Worm (Caenorhabditis elegans) whole organism, L4/young adult: ENCODE data around the gene tsp-18.

Source experiments
- W03F9.2 ChIP-seq: fragments of 150-350 bp; optimal IDR thresholded peaks from 2 replicates; lab custom pipeline; 2014; ENCODE audit warnings: missing biosample characterization, missing genetic modification characterization
- dao-5 ChIP-seq: sonication (generic microtip); optimal IDR thresholded peaks from 2 replicates; lab custom pipeline; 2016; ENCODE audit warnings: missing genotype, missing genetic modification characterization, moderate library complexity, missing compliant biosample characterization
- him-1 ChIP-seq: sonication (generic microtip); optimal IDR thresholded peaks from 2 replicates; lab custom pipeline; 2016; ENCODE audit warnings: missing genotype, missing genetic modification reagents, missing genetic modification characterization, missing compliant biosample characterization

tsp-18 gene

DNA sequence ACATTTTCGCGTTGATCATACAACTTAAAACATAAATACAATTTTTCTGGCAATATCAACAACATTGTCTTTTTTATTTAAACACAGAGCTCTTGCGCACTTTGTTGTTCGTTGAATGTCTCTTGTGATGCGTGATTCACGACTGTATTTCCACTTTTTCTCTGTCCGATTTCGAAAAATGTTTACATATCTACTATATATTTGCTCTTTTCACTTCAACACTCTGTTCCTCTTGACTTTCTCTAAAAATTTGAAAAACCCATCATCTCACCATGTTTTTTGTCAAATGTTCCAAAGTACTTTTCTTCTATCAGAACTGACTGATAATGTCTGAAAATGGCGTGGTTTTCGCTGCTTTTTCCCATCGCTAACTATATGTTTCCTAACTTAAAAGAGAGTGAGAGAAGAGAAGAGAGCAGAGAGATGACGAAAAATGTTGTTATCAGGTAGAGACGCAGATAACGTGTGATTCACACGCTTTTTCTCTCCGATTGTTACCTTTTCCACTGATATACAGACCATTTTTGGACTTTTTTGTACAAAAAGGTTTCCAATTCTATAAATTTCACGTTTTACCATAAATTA is 7.7 kb downstream of the tsp-18 start:
- no peak for TF ChIP-seq him-1 (tag; lab: Kevin White, UChicago)
- TF ChIP-seq W03F9.2 (tag; lab: Kevin White, UChicago): no peak
- no peak for TF ChIP-seq dao-5 (tag; lab: Kevin White, UChicago)

DNA sequence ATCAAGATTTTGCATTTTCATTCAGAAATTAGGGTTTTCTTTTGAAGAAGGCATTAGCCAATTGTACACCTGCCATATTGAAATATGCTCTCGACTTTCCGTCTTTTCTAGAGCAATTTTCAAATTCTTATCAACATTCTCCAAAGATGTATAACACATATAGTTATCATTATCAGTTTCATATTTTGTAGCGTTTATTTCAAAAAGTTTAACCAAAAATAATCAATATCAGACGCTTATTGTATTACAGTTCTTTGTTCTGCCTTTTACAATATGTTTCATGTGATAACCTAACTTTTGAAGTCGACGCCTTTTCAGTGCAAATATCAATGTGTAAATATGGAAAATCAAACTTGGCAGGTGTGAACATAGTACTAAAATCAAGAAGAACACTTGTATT is 9.5 kb downstream of the tsp-18 start:
- TF ChIP-seq W03F9.2 (tag; lab: Kevin White, UChicago) (no peak), dao-5 (tag; lab: Kevin White, UChicago) (no peak), him-1 (tag; lab: Kevin White, UChicago) (no peak)

- TF ChIP-seq W03F9.2 (tag; lab: Kevin White, UChicago): no peak
Observed at ce11 chrII:5917010-5917472, 12.7 kb downstream of the tsp-18 start, which contains the start of gene frh-1. TSS of gene frh-1 (plus strand) at chrII:5917422.

DNA sequence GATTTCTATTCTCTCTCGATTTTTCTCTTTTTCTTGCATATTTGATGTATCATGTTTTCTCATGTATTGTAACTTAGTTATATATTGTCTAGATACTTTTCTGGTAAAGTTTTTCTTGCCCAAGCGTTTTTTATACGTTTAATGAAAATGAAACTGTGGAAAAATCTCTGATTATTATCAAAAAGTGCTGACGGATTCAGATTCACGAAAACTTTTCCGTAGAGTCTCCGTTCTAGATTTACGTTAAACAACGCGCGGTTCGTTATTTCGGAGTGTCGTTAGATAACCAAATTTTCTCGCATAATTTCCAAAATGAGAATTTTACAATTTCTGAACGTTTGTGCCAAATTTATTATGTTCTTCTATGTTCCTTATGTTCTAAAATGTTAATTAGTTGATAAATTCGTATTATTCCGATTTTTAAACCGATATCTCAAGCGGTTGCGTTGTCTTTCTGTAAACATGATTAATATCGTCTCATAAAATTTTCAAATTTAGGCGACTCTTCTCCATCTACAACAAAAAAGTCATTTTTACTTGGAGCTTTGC is 13.9 kb downstream of the tsp-18 start, which contains the start of gene ptp-2:
Gene ptp-2, plus strand, starts transcription at position 499 of the 549 bp plus-strand sequence.
- TF ChIP-seq dao-5 (tag; lab: Kevin White, UChicago) (no peak), W03F9.2 (tag; lab: Kevin White, UChicago) (peak; percentile 36)

ce11 chrII:5921620-5922019 is 17.3 kb downstream of the tsp-18 start, which contains the start of gene vrk-1:
TSS of gene vrk-1 (plus strand) at chrII:5921967.
- no peak for TF ChIP-seq W03F9.2 (tag; lab: Kevin White, UChicago)
- TF ChIP-seq him-1 (tag; lab: Kevin White, UChicago): no peak

ce11 chrII:5928502-5928901 is 24.1 kb downstream of the tsp-18 start, which contains the start of gene egl-44:
TSS of gene egl-44 (plus strand) at chrII:5928802.
- no peak for TF ChIP-seq him-1 (tag; lab: Kevin White, UChicago)
- TF ChIP-seq W03F9.2 (tag; lab: Kevin White, UChicago): no peak
- TF ChIP-seq dao-5 (tag; lab: Kevin White, UChicago): no peak

DNA sequence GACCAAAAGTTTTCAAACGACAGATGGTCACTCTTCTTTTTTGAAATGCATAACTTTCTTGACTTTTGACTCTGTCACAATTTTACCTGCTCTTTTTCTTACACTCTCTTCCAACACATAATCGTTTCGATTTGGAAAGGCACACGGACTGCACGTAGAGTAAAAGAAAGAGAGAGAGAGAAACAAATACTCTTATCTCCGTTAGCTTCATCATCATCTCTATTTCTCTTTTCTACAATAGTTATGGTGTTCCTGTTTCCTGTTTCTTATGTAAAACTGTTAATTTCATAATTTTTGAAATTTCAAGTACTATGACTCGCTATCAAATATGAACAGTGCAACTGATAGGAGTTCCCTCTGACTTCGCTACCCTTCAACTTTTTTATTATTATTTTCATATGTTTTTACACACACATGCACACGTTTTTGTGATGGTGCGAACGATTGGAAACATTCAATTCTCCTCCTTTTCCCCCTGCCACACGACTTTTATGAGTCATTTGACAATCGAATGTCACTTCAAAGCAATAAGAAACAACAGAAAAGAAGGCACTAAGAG is 25.8 kb downstream of the tsp-18 start:
- TF ChIP-seq him-1 (tag; lab: Kevin White, UChicago) (no peak), W03F9.2 (tag; lab: Kevin White, UChicago) (peak; percentile 55), dao-5 (tag; lab: Kevin White, UChicago) (no peak)

- TF ChIP-seq W03F9.2 (tag; lab: Kevin White, UChicago) (no peak), dao-5 (tag; lab: Kevin White, UChicago) (peak; percentile 25)
Observed at ce11 chrII:5931109-5931508, 26.8 kb downstream of the tsp-18 start.

ce11 chrII:5931904-5932764 is 27.8 kb downstream of the tsp-18 start:
- TF ChIP-seq W03F9.2 (tag; lab: Kevin White, UChicago) (no peak), dao-5 (tag; lab: Kevin White, UChicago) (no peak), him-1 (tag; lab: Kevin White, UChicago) (no peak)

- TF ChIP-seq W03F9.2 (tag; lab: Kevin White, UChicago) (no peak), him-1 (tag; lab: Kevin White, UChicago) (no peak), dao-5 (tag; lab: Kevin White, UChicago) (no peak)
Observed at ce11 chrII:5933133-5933532, 28.8 kb downstream of the tsp-18 start.

DNA sequence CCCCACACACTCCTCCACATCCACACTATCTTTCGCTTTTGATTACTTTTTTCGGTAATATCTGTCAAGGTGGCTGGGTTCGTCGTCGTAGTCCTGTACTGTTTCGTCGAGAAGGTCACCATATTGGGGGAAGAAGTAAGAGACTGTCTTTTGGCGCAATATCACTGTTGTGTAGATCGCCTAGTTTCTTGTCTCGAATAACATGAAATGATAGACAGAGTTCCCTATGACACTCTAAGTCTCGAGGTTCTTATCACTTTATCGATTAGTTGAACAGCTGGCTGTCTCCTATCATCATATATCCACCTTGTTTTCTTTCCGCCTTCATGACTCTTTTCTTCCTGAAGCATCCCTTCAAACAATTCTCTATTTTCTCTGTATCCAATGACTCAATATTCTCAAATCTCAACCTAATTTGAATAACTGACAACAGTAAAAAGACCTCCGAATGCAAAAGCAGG is 29.6 kb downstream of the tsp-18 start:
- TF ChIP-seq dao-5 (tag; lab: Kevin White, UChicago) (no peak), him-1 (tag; lab: Kevin White, UChicago) (no peak), W03F9.2 (tag; lab: Kevin White, UChicago) (no peak)

DNA sequence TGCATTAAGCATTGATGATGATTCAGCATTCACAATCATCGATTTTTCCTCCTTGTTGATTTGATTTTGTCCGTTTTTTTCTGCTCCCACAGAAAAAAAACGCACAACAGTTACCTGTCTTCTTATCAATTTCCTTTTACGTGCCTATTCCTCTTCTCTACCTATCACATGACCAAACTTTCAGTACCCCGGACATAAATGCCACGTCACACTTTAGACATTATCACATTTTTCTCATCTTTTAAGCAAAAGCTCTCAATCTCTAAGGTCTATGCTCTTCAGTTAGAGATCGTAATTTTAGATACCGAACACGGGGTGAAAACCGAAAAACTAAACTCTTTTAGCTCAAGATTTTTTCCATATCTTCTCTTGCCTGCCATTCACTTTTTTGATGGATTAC is 31.7 kb downstream of the tsp-18 start:
- no peak for TF ChIP-seq dao-5 (tag; lab: Kevin White, UChicago)
- TF ChIP-seq W03F9.2 (tag; lab: Kevin White, UChicago): no peak
- TF ChIP-seq him-1 (tag; lab: Kevin White, UChicago): no peak

ce11 chrII:5940815-5941214 is 36.5 kb downstream of the tsp-18 start, which contains the start of gene F28B12.6:
TSS of gene F28B12.6 (plus strand) at chrII:5940863.
- TF ChIP-seq dao-5 (tag; lab: Kevin White, UChicago) (no peak), W03F9.2 (tag; lab: Kevin White, UChicago) (no peak), him-1 (tag; lab: Kevin White, UChicago) (no peak)
